Worm (Caenorhabditis elegans): ENCODE measurements around the gene Y41D4B.11.

DNA sequence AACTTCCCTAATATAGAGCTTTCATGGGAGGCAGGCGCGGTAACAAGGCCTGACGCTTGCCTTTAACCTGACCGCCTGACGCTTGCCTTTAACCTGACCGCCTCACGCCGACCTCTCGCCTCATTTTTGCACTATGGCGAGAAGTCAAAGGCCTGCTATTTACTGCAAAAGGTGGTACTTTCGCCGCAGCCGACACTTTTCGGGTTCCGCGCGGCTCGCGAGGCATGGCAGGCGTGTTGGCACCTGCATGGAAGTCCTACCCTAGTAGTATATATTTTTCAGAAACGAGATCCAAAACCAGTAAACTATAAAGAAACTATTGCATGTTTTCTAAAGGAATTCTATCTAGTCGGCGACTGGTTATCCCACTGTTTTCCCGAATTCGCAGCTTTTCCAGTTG, 23.2 kb downstream of the Y41D4B.11 start:
- TF ChIP-seq flt-1 (GFP tag; IDR thresholded peaks at IDR 0.05): no peak
- no peak for TF ChIP-seq ztf-29 (GFP tag; IDR thresholded peaks at IDR 0.05)

All from whole organism, midembryonic.